Fruit fly (Drosophila melanogaster): Measurements from ENCODE around the gene Pfas.

Gene Pfas

DNA sequence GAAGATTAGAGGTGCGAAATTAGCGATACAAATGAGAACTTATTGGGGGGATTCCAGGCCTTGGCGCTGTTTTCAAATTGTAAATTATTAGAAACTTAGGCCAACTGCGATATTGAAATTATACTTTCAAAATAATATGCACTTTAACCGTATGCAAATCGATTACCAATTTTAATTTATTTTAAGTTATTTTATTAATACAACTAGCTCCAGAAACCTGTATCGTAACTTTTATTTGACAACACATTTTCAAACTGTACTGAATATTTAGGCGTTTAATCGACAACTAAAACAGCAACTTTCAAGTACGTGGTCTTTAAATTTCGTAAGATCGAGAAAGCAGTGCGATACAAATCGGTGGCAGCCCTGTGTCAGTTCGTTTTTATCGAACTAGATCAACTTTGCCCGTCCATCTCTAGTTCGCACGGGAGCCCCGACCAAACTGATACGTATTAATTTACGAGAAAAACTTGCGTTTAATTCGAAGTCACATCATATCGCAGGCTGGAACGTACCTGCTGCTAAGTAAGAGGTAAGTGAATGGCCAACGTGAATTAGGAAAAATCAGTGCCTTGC, 24.9 kb upstream of the Pfas start, which contains the start of the genes CG9154 and Kr-h2:
Gene CG9154 (minus strand): TSS at position 31 of the 576 bp plus-strand sequence.
Gene Kr-h2 (plus strand): TSS at position 335 of the 576 bp plus-strand sequence.
- no peak for TF ChIP-seq h (optimal IDR thresholded peaks at IDR 0.05)
- no peak for TF ChIP-seq psq (optimal IDR thresholded peaks at IDR 0.05)
- TF ChIP-seq insv (optimal IDR thresholded peaks at IDR 0.05) = no peak
- no peak for TF ChIP-seq ttk (optimal IDR thresholded peaks at IDR 0.05)
- TF ChIP-seq Myc (optimal IDR thresholded peaks at IDR 0.05) = no peak
- TF ChIP-seq Sin3A (optimal IDR thresholded peaks at IDR 0.05) = no peak

DNA sequence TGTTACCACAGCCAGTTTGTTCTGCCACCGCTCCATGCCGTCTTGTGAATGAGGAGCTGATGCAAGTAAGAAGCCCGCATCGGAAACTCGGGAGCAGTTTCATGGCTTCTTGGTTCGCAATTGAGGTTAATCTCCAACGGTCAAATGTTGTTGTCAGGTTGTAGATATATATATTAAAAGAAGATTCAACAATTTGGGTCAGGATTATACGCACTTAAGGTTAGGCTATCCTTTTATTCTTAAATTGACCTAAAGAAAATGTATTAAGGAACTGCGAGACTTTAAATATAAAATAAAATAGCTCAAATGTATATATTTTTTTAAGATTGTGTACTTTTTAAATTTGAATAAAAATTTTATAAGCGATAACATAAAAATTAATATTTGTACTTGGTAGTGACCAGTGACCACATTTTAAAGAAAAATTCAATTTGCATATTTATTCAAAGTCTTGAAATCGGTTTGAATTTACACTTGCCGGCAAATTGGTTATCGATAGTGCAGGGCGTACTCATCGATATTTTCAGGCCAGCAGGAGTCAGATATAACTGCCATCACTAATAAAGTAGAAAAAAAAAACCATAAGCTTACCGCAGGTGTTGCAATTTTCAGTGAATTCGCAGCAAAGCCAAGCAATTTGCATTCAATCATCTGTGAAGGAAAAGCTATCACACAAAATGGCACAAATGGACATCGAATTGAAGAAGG, 22.8 kb upstream of the Pfas start, which contains the start of the genes CG9150 and Pfdn1:
Gene CG9150 (minus strand): TSS at position 51 of the 708 bp plus-strand sequence.
Gene Pfdn1 (plus strand): TSS at position 536 of the 708 bp plus-strand sequence.
- TF ChIP-seq insv (optimal IDR thresholded peaks at IDR 0.05) (no peak), ttk (optimal IDR thresholded peaks at IDR 0.05) (no peak), Sin3A (optimal IDR thresholded peaks at IDR 0.05) (no peak), h (optimal IDR thresholded peaks at IDR 0.05) (no peak), psq (optimal IDR thresholded peaks at IDR 0.05) (no peak), Myc (optimal IDR thresholded peaks at IDR 0.05) (no peak)

dm6 chr2L:6065823-6066222, 20.0 kb upstream of the Pfas start, which contains the start of the genes Fbw5 and CG9147:
Gene Fbw5, minus strand, starts transcription at chr2L:6065953.
Gene CG9147, plus strand, starts transcription at chr2L:6065997.
- no peak for TF ChIP-seq Myc (optimal IDR thresholded peaks at IDR 0.05)
- no peak for TF ChIP-seq ttk (optimal IDR thresholded peaks at IDR 0.05)
- no peak for TF ChIP-seq insv (optimal IDR thresholded peaks at IDR 0.05)
- no peak for TF ChIP-seq h (optimal IDR thresholded peaks at IDR 0.05)

- TF ChIP-seq psq (optimal IDR thresholded peaks at IDR 0.05) = no peak
- TF ChIP-seq Myc (optimal IDR thresholded peaks at IDR 0.05) = no peak
- TF ChIP-seq insv (optimal IDR thresholded peaks at IDR 0.05) = no peak
- no peak for TF ChIP-seq ttk (optimal IDR thresholded peaks at IDR 0.05)
- TF ChIP-seq Sin3A (optimal IDR thresholded peaks at IDR 0.05) = no peak
- TF ChIP-seq h (optimal IDR thresholded peaks at IDR 0.05) = no peak
Measured at dm6 chr2L:6062382-6063082, 16.7 kb upstream of the Pfas start, which contains the start of the genes ND-51 and CG13994. Gene ND-51, minus strand, starts transcription at chr2L:6062757. Gene CG13994, plus strand, starts transcription at chr2L:6062989.

DNA sequence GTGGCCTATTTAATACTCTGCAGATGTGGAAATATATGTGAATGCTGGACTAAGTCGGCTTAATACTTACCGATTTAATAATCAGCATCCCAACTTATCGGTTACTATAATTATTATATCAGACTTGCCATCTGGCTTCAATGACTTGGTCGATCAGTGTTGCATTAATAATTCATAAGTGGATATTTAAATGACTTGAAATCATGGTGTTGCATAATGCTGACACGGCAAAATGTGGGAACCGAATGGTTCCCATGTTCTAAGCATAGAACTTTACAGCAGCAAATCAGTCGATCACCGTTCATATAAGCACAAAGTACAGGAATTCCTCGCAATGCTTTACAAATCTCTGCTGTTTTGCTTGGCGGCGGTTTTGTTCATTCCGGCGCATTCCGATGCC, 14.4 kb upstream of the Pfas start, which contains the start of gene CG34180:
Gene CG34180 (plus strand): TSS at position 301 of the 400 bp plus-strand sequence.
- TF ChIP-seq insv (optimal IDR thresholded peaks at IDR 0.05) (no peak), psq (optimal IDR thresholded peaks at IDR 0.05) (no peak), h (optimal IDR thresholded peaks at IDR 0.05) (no peak)

DNA sequence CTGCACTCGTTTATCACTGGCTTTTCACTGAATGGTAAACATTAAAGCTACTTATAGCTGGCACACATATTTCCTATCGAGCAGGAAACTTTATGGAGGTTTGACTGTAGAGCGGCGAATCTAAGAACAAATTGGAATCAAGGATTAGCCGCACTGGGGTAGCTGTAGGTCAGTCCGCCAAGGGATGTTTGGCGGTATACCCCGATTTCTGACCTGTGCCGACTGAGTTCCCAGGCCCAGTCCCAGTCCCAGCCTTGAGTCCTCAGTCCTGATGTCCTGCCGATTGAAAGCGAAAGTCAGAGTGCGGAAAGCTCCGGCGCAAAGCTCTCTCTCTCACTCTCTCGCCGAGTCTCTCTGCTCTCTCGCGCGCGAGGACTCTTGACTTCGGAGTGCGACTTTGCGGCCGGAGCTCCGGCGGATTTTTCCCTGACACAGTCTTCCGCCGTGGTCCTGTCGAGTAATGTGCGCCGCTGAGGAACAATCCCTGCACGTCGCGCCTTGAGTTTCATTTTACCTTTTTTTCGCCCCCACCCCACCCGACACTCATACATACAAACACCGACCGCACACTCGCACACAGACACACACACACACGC, 8.1 kb upstream of the Pfas start, which contains the start of gene CG13995:
Gene CG13995 (plus strand): TSS at position 429 of the 596 bp plus-strand sequence.
- TF ChIP-seq insv (optimal IDR thresholded peaks at IDR 0.05) (no peak), psq (optimal IDR thresholded peaks at IDR 0.05) (no peak), h (optimal IDR thresholded peaks at IDR 0.05) (no peak), Sin3A (optimal IDR thresholded peaks at IDR 0.05) (no peak), Myc (optimal IDR thresholded peaks at IDR 0.05) (no peak), ttk (optimal IDR thresholded peaks at IDR 0.05) (no peak)

- TF ChIP-seq insv (optimal IDR thresholded peaks at IDR 0.05) (no peak), ttk (optimal IDR thresholded peaks at IDR 0.05) (no peak), Myc (optimal IDR thresholded peaks at IDR 0.05) (no peak), Sin3A (optimal IDR thresholded peaks at IDR 0.05) (no peak), h (optimal IDR thresholded peaks at IDR 0.05) (no peak), psq (optimal IDR thresholded peaks at IDR 0.05) (no peak)
Measured at dm6 chr2L:6051212-6051621, 5.4 kb upstream of the Pfas start.

- TF ChIP-seq psq (optimal IDR thresholded peaks at IDR 0.05) = no peak
- no peak for TF ChIP-seq h (optimal IDR thresholded peaks at IDR 0.05)
- TF ChIP-seq ttk (optimal IDR thresholded peaks at IDR 0.05) = no peak
- no peak for TF ChIP-seq insv (optimal IDR thresholded peaks at IDR 0.05)
- no peak for TF ChIP-seq Myc (optimal IDR thresholded peaks at IDR 0.05)
- no peak for TF ChIP-seq Sin3A (optimal IDR thresholded peaks at IDR 0.05)
Measured at dm6 chr2L:6050575-6050974, 4.7 kb upstream of the Pfas start, which contains the start of gene CG9135. Gene CG9135, plus strand, starts transcription at chr2L:6050800.

DNA sequence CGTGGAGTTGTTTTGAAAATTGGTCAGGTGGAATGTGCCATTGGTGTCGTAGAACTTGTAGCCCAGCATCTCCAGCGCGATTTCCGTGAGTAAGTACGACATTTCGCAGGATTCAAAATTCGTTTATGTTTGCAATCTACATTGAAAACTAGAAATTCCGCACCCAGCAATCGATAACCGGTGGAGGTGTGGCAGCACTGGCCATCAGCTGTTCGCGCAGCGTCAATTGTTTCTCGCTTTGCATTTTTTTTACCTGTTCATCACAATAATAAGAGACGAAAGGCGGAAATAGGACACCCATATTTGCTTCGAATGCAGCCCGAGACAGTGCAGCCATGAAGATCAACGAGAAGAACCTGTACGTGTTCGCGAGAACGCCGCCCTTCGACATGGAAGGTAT, 2.7 kb upstream of the Pfas start, which contains the start of the genes CG34179 and slmo:
Gene CG34179 (minus strand): TSS at position 165 of the 400 bp plus-strand sequence.
Gene slmo (minus strand): TSS at position 165 of the 400 bp plus-strand sequence.
- TF ChIP-seq ttk (optimal IDR thresholded peaks at IDR 0.05) = no peak
- no peak for TF ChIP-seq psq (optimal IDR thresholded peaks at IDR 0.05)
- TF ChIP-seq insv (optimal IDR thresholded peaks at IDR 0.05) = no peak
- no peak for TF ChIP-seq h (optimal IDR thresholded peaks at IDR 0.05)
- no peak for TF ChIP-seq Myc (optimal IDR thresholded peaks at IDR 0.05)
- TF ChIP-seq Sin3A (optimal IDR thresholded peaks at IDR 0.05) = no peak

dm6 chr2L:6047528-6048160, 1.8 kb upstream of the Pfas start, which contains the start of gene IPIP:
Gene IPIP, plus strand, starts transcription at chr2L:6048002.
- no peak for TF ChIP-seq h (optimal IDR thresholded peaks at IDR 0.05)
- no peak for TF ChIP-seq ttk (optimal IDR thresholded peaks at IDR 0.05)
- TF ChIP-seq Sin3A (optimal IDR thresholded peaks at IDR 0.05) = no peak
- TF ChIP-seq insv (optimal IDR thresholded peaks at IDR 0.05) = no peak
- no peak for TF ChIP-seq psq (optimal IDR thresholded peaks at IDR 0.05)
- no peak for TF ChIP-seq Myc (optimal IDR thresholded peaks at IDR 0.05)

DNA sequence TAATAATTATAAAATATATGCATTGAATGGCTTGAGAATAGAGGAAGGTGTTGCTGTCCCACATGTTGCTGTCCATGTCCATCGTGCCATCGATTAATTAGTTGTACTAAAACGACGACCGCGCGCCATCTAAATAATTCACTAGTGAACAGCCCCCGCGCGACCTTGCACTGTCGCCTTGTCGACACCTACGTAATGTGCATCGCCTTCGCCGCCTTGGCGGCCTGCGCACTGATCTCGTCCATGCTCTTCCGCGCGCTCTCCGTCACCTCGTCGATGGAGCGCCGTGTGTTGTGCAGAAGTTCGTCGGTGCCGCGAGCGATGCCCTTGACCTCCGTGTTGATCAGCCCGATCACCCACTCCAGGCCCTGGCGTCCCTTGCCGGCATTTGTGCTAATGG, 1.0 kb upstream of the Pfas start:
- TF ChIP-seq insv (optimal IDR thresholded peaks at IDR 0.05) = no peak
- no peak for TF ChIP-seq ttk (optimal IDR thresholded peaks at IDR 0.05)
- no peak for TF ChIP-seq Sin3A (optimal IDR thresholded peaks at IDR 0.05)
- no peak for TF ChIP-seq psq (optimal IDR thresholded peaks at IDR 0.05)
- TF ChIP-seq Myc (optimal IDR thresholded peaks at IDR 0.05) = no peak
- no peak for TF ChIP-seq h (optimal IDR thresholded peaks at IDR 0.05)
